Fruit fly (Drosophila melanogaster) whole organism, embryonic: ENCODE measurements around the gene Etl1.
A peak's percentile ranks its signal among the peaks of the same experiment; 100 is the strongest.

Experiments
- Asciz ChIP-seq: fragments of 200-800 bp; sonication (Bioruptor generic); optimal IDR thresholded peaks from 2 replicates; lab custom pipeline; 2017; ENCODE audit warnings: missing biosample characterization, mild to moderate bottlenecking, missing genetic modification characterization, missing genetic modification reagents
- B-H2 ChIP-seq: fragments of 200-800 bp; sonication (Bioruptor generic); optimal IDR thresholded peaks from 2 replicates; lab custom pipeline; 2018; ENCODE audit warnings: missing biosample characterization, mild to moderate bottlenecking, missing genetic modification characterization
- Bdp1 ChIP-seq: fragments of 200-800 bp; sonication (Bioruptor generic); optimal IDR thresholded peaks from 3 replicates; lab custom pipeline; 2016; ENCODE audit warnings: missing biosample characterization, missing genetic modification characterization
- CG10147 ChIP-seq: fragments of 200-800 bp; sonication (Bioruptor generic); optimal IDR thresholded peaks from 2 replicates; lab custom pipeline; 2019; ENCODE audit warnings: missing biosample characterization, mild to moderate bottlenecking, missing genetic modification characterization, moderate library complexity
- CG10431 ChIP-seq: fragments of 200-800 bp; sonication (Bioruptor generic); optimal IDR thresholded peaks from 3 replicates; lab custom pipeline; 2018; ENCODE audit warnings: missing biosample characterization, mild to moderate bottlenecking, missing genetic modification characterization
- CG11247 ChIP-seq: fragments of 200-800 bp; sonication (Bioruptor generic); IDR thresholded peaks from 2 replicates; pipeline ENCODE4 v1.3.6; 2022; ENCODE audit warnings: missing biosample characterization, missing genetic modification characterization
- CG11696 ChIP-seq: fragments of 200-800 bp; sonication (Bioruptor generic); IDR thresholded peaks from 2 replicates; pipeline ENCODE4 v1.3.6; 2022; ENCODE audit warnings: missing biosample characterization, missing genetic modification characterization
- CG12219 ChIP-seq: fragments of 200-800 bp; sonication (Bioruptor generic); optimal IDR thresholded peaks from 3 replicates; lab custom pipeline; 2018; ENCODE audit warnings: missing biosample characterization, mild to moderate bottlenecking, missing genetic modification characterization
- CG12236 ChIP-seq: fragments of 200-800 bp; sonication (Bioruptor generic); optimal IDR thresholded peaks from 2 replicates; lab custom pipeline; 2016; ENCODE audit warnings: missing biosample characterization, missing genetic modification characterization
- CG13624 ChIP-seq: fragments of 200-800 bp; sonication (Bioruptor generic); optimal IDR thresholded peaks from 2 replicates; lab custom pipeline; 2016; ENCODE audit warnings: missing biosample characterization, missing genetic modification characterization
- CG14050 ChIP-seq: fragments of 200-800 bp; sonication (Bioruptor generic); IDR thresholded peaks from 3 replicates; pipeline ENCODE4 v1.3.6; 2022; ENCODE audit warnings: missing biosample characterization, missing genetic modification characterization
- CG14667 ChIP-seq: fragments of 200-800 bp; sonication (Bioruptor generic); IDR thresholded peaks from 2 replicates; pipeline ENCODE4 v1.3.6; 2022; ENCODE audit warnings: missing biosample characterization, missing genetic modification characterization
- CG17385 ChIP-seq: fragments of 200-800 bp; sonication (Bioruptor generic); optimal IDR thresholded peaks from 3 replicates; lab custom pipeline; 2018; ENCODE audit warnings: missing biosample characterization, mild to moderate bottlenecking, missing genetic modification characterization
- CG2875 ChIP-seq: fragments of 200-800 bp; sonication (Bioruptor generic); optimal IDR thresholded peaks from 2 replicates; lab custom pipeline; 2017; ENCODE audit warnings: missing biosample characterization, mild to moderate bottlenecking, missing genetic modification characterization, missing genetic modification reagents
- CG3065 ChIP-seq: fragments of 200-800 bp; sonication (Bioruptor generic); optimal IDR thresholded peaks from 2 replicates; lab custom pipeline; 2016; ENCODE audit warnings: missing biosample characterization, missing genetic modification characterization
- CG3163 ChIP-seq: fragments of 200-800 bp; sonication (Bioruptor generic); optimal IDR thresholded peaks from 3 replicates; lab custom pipeline; 2016; ENCODE audit warnings: missing biosample characterization, missing genetic modification characterization
- CG43689 ChIP-seq: fragments of 200-800 bp; sonication (Bioruptor generic); IDR thresholded peaks from 2 replicates; pipeline ENCODE4 v1.3.6; 2022; ENCODE audit warnings: missing biosample characterization, missing genetic modification characterization
- CG6654 ChIP-seq: fragments of 200-800 bp; sonication (Bioruptor generic); optimal IDR thresholded peaks from 2 replicates; lab custom pipeline; 2017; ENCODE audit warnings: missing biosample characterization, mild to moderate bottlenecking, missing genetic modification characterization
- CG7987 ChIP-seq: fragments of 200-800 bp; sonication (Bioruptor generic); optimal IDR thresholded peaks from 2 replicates; lab custom pipeline; 2018; ENCODE audit warnings: missing biosample characterization, mild to moderate bottlenecking, missing genetic modification characterization, moderate library complexity
- CG8944 ChIP-seq: fragments of 200-800 bp; sonication (Bioruptor generic); optimal IDR thresholded peaks from 3 replicates; lab custom pipeline; 2016; ENCODE audit warnings: missing biosample characterization, missing genetic modification characterization
- CG9609 ChIP-seq: fragments of 200-800 bp; sonication (Bioruptor generic); optimal IDR thresholded peaks from 3 replicates; lab custom pipeline; 2016; ENCODE audit warnings: missing biosample characterization, missing genetic modification characterization
- CG9932 ChIP-seq: fragments of 200-800 bp; sonication (Bioruptor generic); IDR thresholded peaks from 2 replicates; pipeline ENCODE4 v1.3.6; 2022; ENCODE audit warnings: missing biosample characterization, missing genetic modification characterization
- Camta ChIP-seq: fragments of 200-800 bp; sonication (Bioruptor generic); optimal IDR thresholded peaks from 2 replicates; lab custom pipeline; 2016; ENCODE audit warnings: missing biosample characterization, missing genetic modification characterization
- CrebB ChIP-seq: fragments of 200-800 bp; sonication (Bioruptor generic); optimal IDR thresholded peaks from 3 replicates; lab custom pipeline; 2018; ENCODE audit warnings: missing biosample characterization, mild to moderate bottlenecking, missing genetic modification characterization
- Eip74EF ChIP-seq, 2 experiments: fragments of 200-800 bp in 1 of 2; fragments of >200 bp in 1 of 2; sonication (Bioruptor generic) in 1 of 2; optimal IDR thresholded peaks; 2 replicates each; lab custom pipeline; 2017 to 2019; ENCODE audit warnings: missing biosample characterization in 2 of 2, missing genetic modification characterization in 2 of 2, mild to moderate bottlenecking in 1 of 2, moderate library complexity in 1 of 2
- Fer2 ChIP-seq: fragments of 200-800 bp; sonication (Bioruptor generic); optimal IDR thresholded peaks from 2 replicates; lab custom pipeline; 2018; ENCODE audit warnings: missing biosample characterization, mild to moderate bottlenecking, missing genetic modification characterization, moderate library complexity
- Lim3 ChIP-seq: fragments of 200-800 bp; sonication (Bioruptor generic); IDR thresholded peaks from 2 replicates; pipeline ENCODE4 v1.3.6; 2022; ENCODE audit warnings: missing biosample characterization, missing genetic modification characterization
- MBD-R2 ChIP-seq: fragments of 200-800 bp; sonication (Bioruptor generic); IDR thresholded peaks from 2 replicates; pipeline ENCODE4 v1.3.6; 2022; ENCODE audit warnings: missing biosample characterization, missing genetic modification characterization
- NFAT ChIP-seq: fragments of 200-800 bp; sonication (Bioruptor generic); IDR thresholded peaks from 2 replicates; pipeline ENCODE4 v1.3.6; 2022; ENCODE audit warnings: missing biosample characterization, missing genetic modification characterization
- Oli ChIP-seq: fragments of 200-800 bp; sonication (Bioruptor generic); optimal IDR thresholded peaks from 2 replicates; lab custom pipeline; 2018; ENCODE audit warnings: missing biosample characterization, mild to moderate bottlenecking, missing genetic modification characterization, moderate library complexity
- PHDP ChIP-seq: fragments of 200-800 bp; sonication (Bioruptor generic); optimal IDR thresholded peaks from 3 replicates; lab custom pipeline; 2018; ENCODE audit warnings: missing biosample characterization, mild to moderate bottlenecking, missing genetic modification characterization, moderate library complexity
- Scr ChIP-seq: fragments of 200-800 bp; sonication (Bioruptor generic); IDR thresholded peaks from 2 replicates; pipeline ENCODE4 v1.3.6; 2022; ENCODE audit warnings: missing biosample characterization, missing genetic modification characterization; ENCODE audit not compliant: partially characterized antibody
- Sry-δ ChIP-seq: fragments of 200-800 bp; sonication (Bioruptor generic); optimal IDR thresholded peaks from 2 replicates; lab custom pipeline; 2016; ENCODE audit warnings: missing biosample characterization, missing genetic modification characterization
- TFAM ChIP-seq: fragments of 200-800 bp; sonication (Bioruptor generic); optimal IDR thresholded peaks from 2 replicates; lab custom pipeline; 2017; ENCODE audit warnings: missing biosample characterization, missing genetic modification characterization, inconsistent platforms
- ato ChIP-seq: fragments of 200-800 bp; sonication (Bioruptor generic); IDR thresholded peaks from 2 replicates; pipeline ENCODE4 v1.3.6; 2022; ENCODE audit warnings: missing biosample characterization, missing genetic modification characterization; ENCODE audit not compliant: partially characterized antibody
- bowl ChIP-seq: fragments of 200-800 bp; sonication (Bioruptor generic); IDR thresholded peaks from 2 replicates; pipeline ENCODE4 v1.3.6; 2022; ENCODE audit warnings: missing biosample characterization, missing genetic modification characterization
- crc ChIP-seq: fragments of 200-800 bp; sonication (Bioruptor generic); optimal IDR thresholded peaks from 2 replicates; lab custom pipeline; 2016; ENCODE audit warnings: missing biosample characterization, missing genetic modification characterization
- croc ChIP-seq: fragments of 200-800 bp; sonication (Bioruptor generic); conservative IDR thresholded peaks from 3 replicates; pipeline ENCODE4 v1.3.6; 2022; ENCODE audit warnings: missing biosample characterization, missing genetic modification characterization
- grn ChIP-seq: fragments of 200-800 bp; sonication (Bioruptor generic); optimal IDR thresholded peaks from 3 replicates; lab custom pipeline; 2017; ENCODE audit warnings: missing biosample characterization, missing genetic modification characterization
- pan ChIP-seq, 4 experiments: fragments of >200 bp in 3 of 4; fragments of 200-800 bp in 1 of 4; sonication (Bioruptor generic) in 1 of 4; optimal IDR thresholded peaks in 3 of 4; IDR thresholded peaks in 1 of 4; 2 replicates each; pipeline versions ENCODE4 v1.3.6 to Lab custom; 2017 to 2022; ENCODE audit warnings: missing biosample characterization in 2 of 4, missing genetic modification characterization in 2 of 4, mixed read lengths in 1 of 4
- phol ChIP-seq: fragments of 200-800 bp; sonication (Bioruptor generic); optimal IDR thresholded peaks from 3 replicates; lab custom pipeline; 2018; ENCODE audit warnings: missing biosample characterization, mild to moderate bottlenecking, missing genetic modification characterization, moderate library complexity
- pzg ChIP-seq: fragments of 200-800 bp; sonication (Bioruptor generic); optimal IDR thresholded peaks from 3 replicates; lab custom pipeline; 2018; ENCODE audit warnings: missing biosample characterization, mild to moderate bottlenecking, missing genetic modification characterization, moderate library complexity
- ranshi ChIP-seq: fragments of 200-800 bp; sonication (Bioruptor generic); IDR thresholded peaks from 2 replicates; pipeline ENCODE4 v1.3.6; 2022; ENCODE audit warnings: missing biosample characterization, missing genetic modification characterization
- ro ChIP-seq: fragments of 200-800 bp; sonication (Bioruptor generic); IDR thresholded peaks from 2 replicates; pipeline ENCODE4 v1.3.6; 2022; ENCODE audit warnings: missing biosample characterization, missing genetic modification characterization
- sens ChIP-seq: fragments of 200-800 bp; sonication (Bioruptor generic); peaks from one replicate; lab custom pipeline; 2016; ENCODE audit warnings: missing biosample characterization, missing genetic modification characterization
- shn ChIP-seq: fragments of 200-800 bp; sonication (Bioruptor generic); optimal IDR thresholded peaks from 3 replicates; lab custom pipeline; 2016; ENCODE audit warnings: missing biosample characterization, missing genetic modification characterization
- sisA ChIP-seq: fragments of 200-800 bp; sonication (Bioruptor generic); IDR thresholded peaks from 2 replicates; pipeline ENCODE4 v1.3.6; 2022; ENCODE audit warnings: missing biosample characterization, missing genetic modification characterization
- tio ChIP-seq: fragments of 200-800 bp; sonication (Bioruptor generic); optimal IDR thresholded peaks from 2 replicates; lab custom pipeline; 2017; ENCODE audit warnings: missing biosample characterization, missing genetic modification characterization, inconsistent platforms
- vnd ChIP-seq: fragments of 200-800 bp; sonication (Bioruptor generic); IDR thresholded peaks from 3 replicates; pipeline ENCODE4 v1.3.6; 2022; ENCODE audit warnings: missing biosample characterization, missing genetic modification characterization; ENCODE audit not compliant: partially characterized antibody
- zen ChIP-seq: fragments of 200-800 bp; sonication (Bioruptor generic); optimal IDR thresholded peaks from 3 replicates; lab custom pipeline; 2018; ENCODE audit warnings: missing biosample characterization, mild to moderate bottlenecking, missing genetic modification characterization, moderate library complexity

The Etl1 gene

DNA sequence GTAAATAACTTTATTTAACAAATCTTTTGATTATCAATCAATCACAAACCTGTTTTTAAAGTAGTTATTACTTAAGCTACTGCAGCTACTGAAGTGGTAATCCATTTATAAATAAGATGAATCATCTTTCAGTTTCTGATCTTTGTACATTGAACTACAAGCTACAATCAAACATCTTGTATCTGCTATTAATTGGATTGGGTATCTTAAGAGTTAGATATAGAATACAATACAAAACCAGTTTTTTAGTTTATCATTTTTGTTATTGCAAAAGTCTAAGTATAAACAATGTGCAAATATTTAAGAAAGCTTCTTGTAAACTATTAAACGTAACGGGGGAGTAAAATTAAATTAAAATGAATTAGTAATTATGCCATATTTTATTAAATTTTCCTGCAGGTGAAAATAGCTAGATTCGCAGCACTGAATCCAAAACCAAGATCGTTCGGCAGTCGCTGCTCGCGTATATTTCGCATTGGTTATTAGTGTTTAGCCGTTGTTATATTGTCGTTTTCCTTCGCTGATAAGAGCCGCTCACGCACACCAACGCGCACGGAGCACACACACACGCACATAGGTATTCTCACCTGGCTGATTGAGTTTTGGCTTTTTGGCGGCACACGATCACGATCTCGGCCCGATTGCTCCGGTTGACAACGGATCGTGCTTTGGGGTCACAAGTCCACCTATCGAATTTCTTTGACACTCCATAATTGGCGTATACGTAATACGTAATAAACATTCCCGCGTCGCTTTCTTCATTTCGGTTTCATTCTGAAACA, 35.5 kb upstream of the Etl1 start (continued):
- no peak for TF ChIP-seq CrebB (tag; lab: Kevin White, UChicago)
- TF ChIP-seq CG6654: no peak
- no peak for TF ChIP-seq bowl (GFP tag; lab: Robert Waterston, UW)
- no peak for TF ChIP-seq CG9932 (GFP tag; lab: Robert Waterston, UW)
- no peak for TF ChIP-seq crc (GFP tag; lab: Kevin White, UChicago)
- no peak for TF ChIP-seq CG43689 (GFP tag; lab: Robert Waterston, UW)
- peak; percentile 39 for TF ChIP-seq B-H2 (GFP tag; lab: Kevin White, UChicago)
- TF ChIP-seq CG14050 (GFP tag; lab: Robert Waterston, UW): no peak
- TF ChIP-seq CG7987 (GFP tag; lab: Kevin White, UChicago): no peak
- no peak for TF ChIP-seq phol (tag; lab: Kevin White, UChicago)
- TF ChIP-seq zen (tag; lab: Kevin White, UChicago): no peak
- TF ChIP-seq Camta (GFP tag; lab: Kevin White, UChicago): no peak
- TF ChIP-seq CG17385 (GFP tag; lab: Kevin White, UChicago): no peak
- TF ChIP-seq pan (optimal IDR thresholded peaks at IDR 0.05; lab: Kevin White, UChicago): no peak
- no peak for TF ChIP-seq pan (GFP tag; optimal IDR thresholded peaks at IDR 0.05 in 1 of 2, IDR thresholded peaks at IDR 0.05 in 1 of 2)
- no peak for TF ChIP-seq ato (GFP tag; lab: Robert Waterston, UW)
- TF ChIP-seq grn (GFP tag; lab: Kevin White, UChicago): peak; percentile 66
- TF ChIP-seq CG14667 (GFP tag; lab: Robert Waterston, UW): no peak
- no peak for TF ChIP-seq PHDP (tag; lab: Kevin White, UChicago)
- TF ChIP-seq TFAM (GFP tag; lab: Kevin White, UChicago): no peak
- peak; percentile 17 for TF ChIP-seq sens (GFP tag; lab: Kevin White, UChicago)
- TF ChIP-seq MBD-R2 (GFP tag; lab: Robert Waterston, UW): peak; percentile 15; the same call in 1 of the 2 replicates
- no peak for TF ChIP-seq CG8944 (GFP tag; lab: Kevin White, UChicago)
- no peak for TF ChIP-seq Asciz (GFP tag; lab: Kevin White, UChicago)
- no peak for TF ChIP-seq CG3065 (GFP tag; lab: Kevin White, UChicago)
- TF ChIP-seq Oli (tag; lab: Kevin White, UChicago): no peak
- no peak for TF ChIP-seq pzg
- TF ChIP-seq tio (GFP tag; lab: Kevin White, UChicago): no peak
- TF ChIP-seq CG11247 (GFP tag; lab: Robert Waterston, UW): no peak
- TF ChIP-seq shn (GFP tag; lab: Kevin White, UChicago): no peak
- no peak for TF ChIP-seq Eip74EF (GFP tag; optimal IDR thresholded peaks at IDR 0.05; lab: Kevin White, UChicago)
- TF ChIP-seq CG10431 (GFP tag; lab: Kevin White, UChicago): no peak
- no peak for TF ChIP-seq Fer2 (tag; lab: Kevin White, UChicago)
- TF ChIP-seq Sry-δ (GFP tag; lab: Kevin White, UChicago): no peak
- TF ChIP-seq croc: no peak
- no peak for TF ChIP-seq CG2875
- TF ChIP-seq Lim3 (GFP tag; lab: Robert Waterston, UW): no peak
- no peak for TF ChIP-seq CG12219 (GFP tag; lab: Kevin White, UChicago)
- no peak for TF ChIP-seq Bdp1 (GFP tag; lab: Kevin White, UChicago)
- no peak for TF ChIP-seq CG9609 (GFP tag; lab: Kevin White, UChicago)
- TF ChIP-seq NFAT (GFP tag; lab: Robert Waterston, UW): no peak
- no peak for TF ChIP-seq CG13624 (GFP tag; lab: Kevin White, UChicago)
- no peak for TF ChIP-seq sisA (GFP tag; lab: Robert Waterston, UW)
- TF ChIP-seq CG10147: no peak
- no peak for TF ChIP-seq ro (GFP tag; lab: Robert Waterston, UW)
- no peak for TF ChIP-seq CG11696 (GFP tag; lab: Robert Waterston, UW)
- no peak for TF ChIP-seq ranshi (GFP tag; lab: Robert Waterston, UW)
- TF ChIP-seq Scr (GFP tag; lab: Robert Waterston, UW): no peak
- no peak for TF ChIP-seq CG3163 (GFP tag; lab: Kevin White, UChicago)
- no peak for TF ChIP-seq vnd (GFP tag; lab: Robert Waterston, UW)
- TF ChIP-seq CG12236 (GFP tag; lab: Kevin White, UChicago): no peak
